Worm (Caenorhabditis elegans) whole organism, L4 larva: ENCODE data around the gene adt-1.
A peak's percentile ranks its signal among the peaks of the same experiment; 100 is the strongest.

Experiments
- D1046.2 ChIP-seq: fragments of 200-800 bp; sonication (Bioruptor generic); IDR thresholded peaks from 2 replicates; pipeline ENCODE4 v1.3.6; 2022; ENCODE audit warnings: missing genetic modification characterization, missing compliant biosample characterization
- F26F4.8 ChIP-seq: fragments of 200-800 bp; sonication (Bioruptor generic); conservative IDR thresholded peaks from 2 replicates; pipeline ENCODE4 v1.3.6; 2022; ENCODE audit warnings: missing genetic modification characterization, missing compliant biosample characterization
- F37D6.2 ChIP-seq: sonication (generic microtip); optimal IDR thresholded peaks from 2 replicates; lab custom pipeline; 2016; ENCODE audit warnings: mild to moderate bottlenecking, missing genetic modification characterization, missing compliant biosample characterization
- F49E8.2 ChIP-seq: sonication (generic microtip); optimal IDR thresholded peaks from 2 replicates; lab custom pipeline; 2016; ENCODE audit warnings: missing compliant biosample characterization, mild to moderate bottlenecking, missing genetic modification characterization, borderline replicate concordance
- T20F7.1 ChIP-seq: fragments of 200-800 bp; sonication (Bioruptor generic); optimal IDR thresholded peaks from 2 replicates; lab custom pipeline; 2018; ENCODE audit warnings: mild to moderate bottlenecking, missing genetic modification characterization, missing compliant biosample characterization
- T26A8.4 ChIP-seq: fragments of 200-800 bp; sonication (Bioruptor generic); IDR thresholded peaks from 2 replicates; pipeline ENCODE4 v1.3.6; 2022; ENCODE audit warnings: missing genetic modification characterization, missing compliant biosample characterization
- Y75B8A.6 ChIP-seq: fragments of 200-800 bp; sonication (Bioruptor generic); IDR thresholded peaks from 2 replicates; pipeline ENCODE4 v1.3.6; 2022; ENCODE audit warnings: missing genetic modification reagents, missing genetic modification characterization, missing compliant biosample characterization
- aha-1 ChIP-seq: fragments of 150-350 bp; peaks from one replicate; lab custom pipeline; 2014; ENCODE audit warnings: missing biosample characterization, missing genetic modification characterization
- aly-2 ChIP-seq: sonication (generic microtip); optimal IDR thresholded peaks from 2 replicates; lab custom pipeline; 2018; ENCODE audit warnings: missing biosample characterization, missing genetic modification characterization
- ama-1 ChIP-seq: fragments of 150-350 bp; optimal IDR thresholded peaks from 2 replicates; lab custom pipeline; 2014; ENCODE audit warnings: inconsistent platforms, mixed read lengths
- attf-4 ChIP-seq: sonication (generic microtip); optimal IDR thresholded peaks from 3 replicates; lab custom pipeline; 2017; ENCODE audit warnings: missing biosample characterization, missing genetic modification characterization
- ceh-20 ChIP-seq: fragments of 200-800 bp; sonication (Bioruptor generic); IDR thresholded peaks from 2 replicates; pipeline ENCODE4 v1.3.6; 2022; ENCODE audit warnings: missing genetic modification reagents, missing genetic modification characterization, missing compliant biosample characterization
- ceh-28 ChIP-seq: fragments of 150-350 bp; optimal IDR thresholded peaks from 2 replicates; lab custom pipeline; 2014; ENCODE audit warnings: missing biosample characterization, missing genetic modification reagents, missing genetic modification characterization
- ceh-32 ChIP-seq: sonication (generic microtip); optimal IDR thresholded peaks from 2 replicates; lab custom pipeline; 2016; ENCODE audit warnings: mild to moderate bottlenecking, missing genetic modification characterization, missing compliant biosample characterization; ENCODE audit not compliant: poor library complexity
- ceh-44 ChIP-seq: fragments of 200-800 bp; sonication (Bioruptor generic); IDR thresholded peaks from 2 replicates; pipeline ENCODE4 v1.3.6; 2022; ENCODE audit warnings: missing genetic modification reagents, missing genetic modification characterization, missing compliant biosample characterization
- ces-1 ChIP-seq: fragments of 150-350 bp; sonication (generic microtip); optimal IDR thresholded peaks from 4 replicates; lab custom pipeline; 2014; ENCODE audit warnings: missing biosample characterization, missing genetic modification reagents, missing genetic modification characterization
- cey-2 ChIP-seq: sonication (generic microtip); optimal IDR thresholded peaks from 3 replicates; lab custom pipeline; 2017; ENCODE audit warnings: missing genetic modification characterization, mild to moderate bottlenecking, missing compliant biosample characterization, antibody characterized with exemption, borderline replicate concordance; ENCODE audit not compliant: insufficient read depth
- ctbp-1 ChIP-seq: fragments of 200-800 bp; sonication (Bioruptor generic); IDR thresholded peaks from 2 replicates; pipeline ENCODE4 v1.3.6; 2022; ENCODE audit warnings: missing genetic modification reagents, missing genetic modification characterization, missing compliant biosample characterization
- daf-16 ChIP-seq, 3 experiments: sonication (generic microtip); optimal IDR thresholded peaks; 2 replicates each; lab custom pipeline; 2016 to 2017; ENCODE audit warnings: missing genetic modification characterization in 3 of 3, missing genetic modification reagents in 3 of 3, mild to moderate bottlenecking in 2 of 3, missing compliant biosample characterization in 2 of 3, missing biosample characterization in 1 of 3, moderate library complexity in 1 of 3
- daf-8 ChIP-seq: fragments of 200-800 bp; sonication (Bioruptor generic); IDR thresholded peaks from 2 replicates; pipeline ENCODE4 v1.3.6; 2022; ENCODE audit warnings: missing genetic modification characterization, missing compliant biosample characterization
- dmd-8 ChIP-seq: fragments of 200-800 bp; sonication (Bioruptor generic); IDR thresholded peaks from 2 replicates; pipeline ENCODE4 v1.3.6; 2022; ENCODE audit warnings: missing genetic modification characterization, missing compliant biosample characterization
- dmd-9 ChIP-seq: fragments of 200-800 bp; sonication (Bioruptor generic); IDR thresholded peaks from 2 replicates; pipeline ENCODE4 v1.3.6; 2022; ENCODE audit warnings: missing genetic modification reagents, missing genetic modification characterization, missing compliant biosample characterization
- dpl-1 ChIP-seq: fragments of 150-350 bp; optimal IDR thresholded peaks from 2 replicates; lab custom pipeline; 2014; ENCODE audit warnings: missing biosample characterization, missing genetic modification reagents, missing genetic modification characterization
- egl-43 ChIP-seq: fragments of 200-800 bp; sonication (Bioruptor generic); IDR thresholded peaks from 2 replicates; pipeline ENCODE4 v1.3.6; 2022; ENCODE audit warnings: missing genetic modification reagents, missing genetic modification characterization, missing compliant biosample characterization
- fos-1 ChIP-seq: fragments of 150-350 bp; optimal IDR thresholded peaks from 2 replicates; lab custom pipeline; 2014; ENCODE audit warnings: missing biosample characterization, missing genetic modification characterization
- hmg-1.1 ChIP-seq: fragments of 200-800 bp; sonication (Bioruptor generic); IDR thresholded peaks from 2 replicates; pipeline ENCODE4 v1.3.6; 2022; ENCODE audit warnings: missing genetic modification reagents, missing genetic modification characterization, missing compliant biosample characterization
- lim-7 ChIP-seq: fragments of 200-800 bp; sonication (Bioruptor generic); IDR thresholded peaks from 2 replicates; pipeline ENCODE4 v1.3.6; 2022; ENCODE audit warnings: missing genetic modification characterization, missing compliant biosample characterization
- lin-1 ChIP-seq: fragments of 200-800 bp; sonication (Bioruptor generic); IDR thresholded peaks from 2 replicates; pipeline ENCODE4 v1.3.6; 2022; ENCODE audit warnings: missing genetic modification reagents, missing genetic modification characterization, missing compliant biosample characterization
- lin-29 ChIP-seq: fragments of 200-800 bp; sonication (Bioruptor generic); IDR thresholded peaks from 2 replicates; pipeline ENCODE4 v1.3.6; 2022; ENCODE audit warnings: missing genetic modification reagents, missing genetic modification characterization, missing compliant biosample characterization
- lsy-2 ChIP-seq, 2 experiments: fragments of 150-350 bp in 1 of 2; sonication (generic microtip) in 1 of 2; optimal IDR thresholded peaks; 2 replicates each; lab custom pipeline; 2014 to 2017; ENCODE audit warnings: missing biosample characterization in 2 of 2, missing genetic modification characterization in 2 of 2
- madf-5 ChIP-seq, 2 experiments: fragments of 200-800 bp; sonication (Bioruptor generic); IDR thresholded peaks; 2 replicates each; pipeline ENCODE4 v1.3.6; 2022; ENCODE audit warnings: missing compliant biosample characterization in 2 of 2, missing genetic modification characterization in 2 of 2
- mdt-29 ChIP-seq: fragments of 200-800 bp; sonication (Bioruptor generic); IDR thresholded peaks from 2 replicates; pipeline ENCODE4 v1.3.6; 2022; ENCODE audit warnings: missing genetic modification reagents, missing genetic modification characterization, missing compliant biosample characterization
- mep-1 ChIP-seq: fragments of 150-350 bp; sonication (generic microtip); optimal IDR thresholded peaks from 3 replicates; lab custom pipeline; 2014; ENCODE audit warnings: missing biosample characterization, missing genetic modification characterization
- mes-2 ChIP-seq: sonication (generic microtip); optimal IDR thresholded peaks from 2 replicates; lab custom pipeline; 2016; ENCODE audit warnings: missing genotype, mild to moderate bottlenecking, missing genetic modification characterization, missing compliant biosample characterization; ENCODE audit not compliant: poor library complexity, severe bottlenecking
- nhr-11 ChIP-seq: fragments of 150-350 bp; optimal IDR thresholded peaks from 2 replicates; lab custom pipeline; 2014; ENCODE audit warnings: missing biosample characterization, missing genetic modification characterization
- nhr-237 ChIP-seq: sonication (generic microtip); optimal IDR thresholded peaks from 2 replicates; lab custom pipeline; 2017; ENCODE audit warnings: missing biosample characterization, missing genetic modification characterization
- nhr-25 ChIP-seq: sonication (generic microtip); optimal IDR thresholded peaks from 2 replicates; lab custom pipeline; 2017; ENCODE audit warnings: missing genetic modification characterization, mild to moderate bottlenecking, missing compliant biosample characterization, antibody characterized with exemption, moderate library complexity, borderline replicate concordance; ENCODE audit not compliant: insufficient read depth
- nhr-28 ChIP-seq: fragments of 150-350 bp; optimal IDR thresholded peaks from 2 replicates; lab custom pipeline; 2014; ENCODE audit warnings: missing biosample characterization, missing genetic modification characterization
- php-3 ChIP-seq: fragments of 200-800 bp; sonication (Bioruptor generic); IDR thresholded peaks from 2 replicates; pipeline ENCODE4 v1.3.6; 2022; ENCODE audit warnings: missing genetic modification reagents, missing genetic modification characterization, missing compliant biosample characterization
- pqm-1 ChIP-seq: sonication (generic microtip); optimal IDR thresholded peaks from 2 replicates; lab custom pipeline; 2017; ENCODE audit warnings: missing biosample characterization, missing genetic modification characterization
- saeg-2 ChIP-seq: fragments of 200-800 bp; sonication (Bioruptor generic); IDR thresholded peaks from 2 replicates; pipeline ENCODE4 v1.3.6; 2022; ENCODE audit warnings: missing genetic modification reagents, missing genetic modification characterization, missing compliant biosample characterization
- sdz-12 ChIP-seq: fragments of 200-800 bp; sonication (Bioruptor generic); optimal IDR thresholded peaks from 2 replicates; lab custom pipeline; 2018; ENCODE audit warnings: mild to moderate bottlenecking, missing genetic modification characterization, missing compliant biosample characterization
- spr-3 ChIP-seq: fragments of 200-800 bp; sonication (Bioruptor generic); optimal IDR thresholded peaks from 2 replicates; lab custom pipeline; 2018; ENCODE audit warnings: mild to moderate bottlenecking, missing genetic modification characterization, missing compliant biosample characterization
- unc-130 ChIP-seq: sonication (generic microtip); optimal IDR thresholded peaks from 2 replicates; lab custom pipeline; 2016; ENCODE audit warnings: missing genetic modification reagents, missing genetic modification characterization, missing compliant biosample characterization
- unc-39 ChIP-seq: sonication (generic microtip); optimal IDR thresholded peaks from 2 replicates; lab custom pipeline; 2017; ENCODE audit warnings: missing biosample characterization, missing genetic modification characterization
- unc-62 ChIP-seq, 3 experiments: fragments of 150-350 bp in 1 of 3; sonication (generic microtip); optimal IDR thresholded peaks in 2 of 3; peaks in 1 of 3; 1 replicate in 1 of 3; 2 replicates in 2 of 3; lab custom pipeline; 2014 to 2017; ENCODE audit warnings: missing biosample characterization in 3 of 3, missing genetic modification characterization in 3 of 3, missing genetic modification reagents in 3 of 3, missing genotype in 1 of 3
- zag-1 ChIP-seq: fragments of 150-350 bp; optimal IDR thresholded peaks from 2 replicates; lab custom pipeline; 2014; ENCODE audit warnings: missing biosample characterization, missing genetic modification characterization
- zfp-3 ChIP-seq: fragments of 200-800 bp; sonication (Bioruptor generic); conservative IDR thresholded peaks from 2 replicates; pipeline ENCODE4 v1.3.6; 2022; ENCODE audit warnings: missing genetic modification reagents, missing genetic modification characterization, missing compliant biosample characterization
- zip-11 ChIP-seq: fragments of 200-800 bp; sonication (Bioruptor generic); IDR thresholded peaks from 2 replicates; pipeline ENCODE4 v1.3.6; 2022; ENCODE audit warnings: missing genetic modification characterization, missing compliant biosample characterization
- ztf-7 ChIP-seq: fragments of 150-350 bp; optimal IDR thresholded peaks from 2 replicates; lab custom pipeline; 2014; ENCODE audit warnings: missing biosample characterization, missing genetic modification characterization

Gene adt-1

ce11 chrX:12671638-12672290 is 6.9 kb upstream of the adt-1 start:
- TF ChIP-seq F26F4.8 (GFP tag; lab: Robert Waterston, UW) (no peak), cey-2 (tag; lab: Kevin White, UChicago) (no peak), mes-2 (tag; lab: Kevin White, UChicago) (no peak), F37D6.2 (tag; lab: Kevin White, UChicago) (no peak), Y75B8A.6 (GFP tag; lab: Robert Waterston, UW) (no peak), egl-43 (GFP tag; lab: Robert Waterston, UW) (no peak), saeg-2 (GFP tag; lab: Robert Waterston, UW) (no peak), unc-62 (GFP tag; optimal IDR thresholded peaks at IDR 0.05 in 1 of 2; lab: Kevin White, UChicago) (no peak), unc-62 (tag; optimal IDR thresholded peaks at IDR 0.05; lab: Kevin White, UChicago) (no peak), madf-5 (GFP tag; IDR thresholded peaks at IDR 0.05; lab: Robert Waterston, UW) (no peak), pqm-1 (tag; lab: Kevin White, UChicago) (no peak), ceh-20 (GFP tag; lab: Robert Waterston, UW) (peak; percentile 57; the same call in 1 of the 2 replicates), zip-11 (no peak), sdz-12 (GFP tag; lab: Kevin White, UChicago) (no peak), mep-1 (tag; lab: Kevin White, UChicago) (peak; percentile 33), ceh-44 (GFP tag; lab: Robert Waterston, UW) (no peak), ztf-7 (no peak), dmd-8 (GFP tag; lab: Robert Waterston, UW) (no peak), nhr-11 (tag; lab: Kevin White, UChicago) (peak; percentile 24), unc-39 (tag; lab: Kevin White, UChicago) (no peak), attf-4 (tag; lab: Kevin White, UChicago) (no peak), F49E8.2 (tag; lab: Kevin White, UChicago) (no peak), nhr-237 (tag; lab: Kevin White, UChicago) (no peak), ces-1 (GFP tag; lab: Kevin White, UChicago) (no peak), ctbp-1 (GFP tag; lab: Robert Waterston, UW) (no peak), unc-130 (GFP tag; lab: Kevin White, UChicago) (no peak), daf-16 (GFP tag; optimal IDR thresholded peaks at IDR 0.05; lab: Kevin White, UChicago) (peak in 1 of 2 experiments; percentile 91), daf-16 (tag; optimal IDR thresholded peaks at IDR 0.05; lab: Kevin White, UChicago) (peak; percentile 87), dpl-1 (GFP tag; lab: Kevin White, UChicago) (no peak), fos-1 (tag; lab: Kevin White, UChicago) (no peak), zag-1 (tag; lab: Kevin White, UChicago) (no peak), lsy-2 (tag; optimal IDR thresholded peaks at IDR 0.05; lab: Kevin White, UChicago) (peak in 1 of 2 experiments; percentile 54), php-3 (GFP tag; lab: Robert Waterston, UW) (0 out of 2 replicates have a peak, but pooled peaks have one; percentile 44), zfp-3 (GFP tag; lab: Robert Waterston, UW) (no peak), ceh-32 (tag; lab: Kevin White, UChicago) (no peak), lim-7 (no peak), mdt-29 (GFP tag; lab: Robert Waterston, UW) (0 out of 2 replicates have a peak, but pooled peaks have one; percentile 38), lin-1 (GFP tag; lab: Robert Waterston, UW) (no peak), aha-1 (tag; lab: Kevin White, UChicago) (peak; percentile 4), nhr-25 (tag; lab: Kevin White, UChicago) (no peak), daf-8 (GFP tag; lab: Robert Waterston, UW) (no peak), hmg-1.1 (GFP tag; lab: Robert Waterston, UW) (no peak), ama-1 (no peak), dmd-9 (GFP tag; lab: Robert Waterston, UW) (no peak), nhr-28 (tag; lab: Kevin White, UChicago) (peak; percentile 0), lin-29 (GFP tag; lab: Robert Waterston, UW) (no peak), T26A8.4 (GFP tag; lab: Robert Waterston, UW) (no peak), ceh-28 (no peak), spr-3 (GFP tag; lab: Kevin White, UChicago) (no peak), D1046.2 (GFP tag; lab: Robert Waterston, UW) (no peak), aly-2 (tag; lab: Kevin White, UChicago) (no peak), T20F7.1 (no peak)
